Fruit fly (Drosophila melanogaster): Measurements from ENCODE around the gene Prim1.

DNA sequence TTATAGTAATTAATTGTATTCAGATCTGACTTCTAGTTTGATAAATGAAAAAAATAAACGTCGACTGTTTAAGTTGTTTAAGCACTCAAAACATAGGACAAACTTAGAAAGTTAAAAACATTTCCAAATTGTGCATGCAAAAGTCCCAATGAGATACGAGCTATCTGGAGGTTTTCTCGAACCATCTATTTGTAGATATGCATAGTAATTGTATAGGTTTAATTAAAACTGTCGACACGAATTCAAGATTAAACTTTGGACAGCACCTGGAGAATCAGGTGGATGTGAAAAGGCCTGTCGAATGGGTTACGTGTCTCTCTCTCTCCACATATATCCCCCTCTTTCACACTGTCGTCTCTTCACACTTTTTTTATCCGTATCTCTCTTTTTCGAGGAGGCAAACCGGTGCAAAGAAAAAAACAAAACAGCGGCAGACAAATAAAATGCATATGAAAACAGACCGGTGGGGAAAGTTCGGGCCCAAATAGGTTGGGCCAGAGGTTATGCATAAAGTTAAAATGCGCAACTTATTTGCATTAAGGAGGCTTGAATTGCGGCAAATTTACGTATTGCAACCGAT is 20.0 kb downstream of the Prim1 start:
- TF ChIP-seq Abd-B (GFP tag; optimal IDR thresholded peaks at IDR 0.05) = no peak
- no peak for TF ChIP-seq pan (optimal IDR thresholded peaks at IDR 0.05)
- TF ChIP-seq Hr83 (GFP tag; optimal IDR thresholded peaks at IDR 0.05; ENCODE audit: poor library complexity, severe bottlenecking) = no peak
- TF ChIP-seq h (GFP tag; optimal IDR thresholded peaks at IDR 0.05) = no peak
